Worm (Caenorhabditis elegans) whole organism, L1 larva: Measurements from ENCODE around the gene ttr-13.
A peak's percentile ranks its signal among the peaks of the same experiment; 100 is the strongest.

ENCODE experiments used
- aly-2 ChIP-seq: fragments of 150-350 bp; optimal IDR thresholded peaks from 2 replicates; lab custom pipeline; 2014; ENCODE audit warnings: missing biosample characterization, missing genetic modification characterization
- blmp-1 ChIP-seq: fragments of 150-350 bp; optimal IDR thresholded peaks from 2 replicates; lab custom pipeline; 2014; ENCODE audit warnings: missing biosample characterization, missing genetic modification characterization
- lin-13 ChIP-seq: fragments of 150-350 bp; optimal IDR thresholded peaks from 2 replicates; lab custom pipeline; 2014; ENCODE audit warnings: missing biosample characterization, missing genetic modification reagents, missing genetic modification characterization
- lsy-2 ChIP-seq, 2 experiments: fragments of 150-350 bp; optimal IDR thresholded peaks; 2 replicates each; lab custom pipeline; 2014; ENCODE audit warnings: missing biosample characterization in 2 of 2, missing genetic modification characterization in 2 of 2
- mdl-1 ChIP-seq, 2 experiments: fragments of 150-350 bp; optimal IDR thresholded peaks; 2 replicates each; lab custom pipeline; 2014 to 2017; ENCODE audit warnings: missing biosample characterization in 2 of 2, missing genetic modification characterization in 2 of 2, inconsistent platforms in 1 of 2
- mep-1 ChIP-seq: fragments of 150-350 bp; optimal IDR thresholded peaks from 2 replicates; lab custom pipeline; 2014; ENCODE audit warnings: missing biosample characterization, missing genetic modification characterization
- nhr-12 ChIP-seq: sonication (generic microtip); optimal IDR thresholded peaks from 2 replicates; lab custom pipeline; 2017; ENCODE audit warnings: missing biosample characterization, missing genetic modification characterization
- nhr-237 ChIP-seq: fragments of 150-350 bp; optimal IDR thresholded peaks from 2 replicates; lab custom pipeline; 2014; ENCODE audit warnings: missing biosample characterization, missing genetic modification characterization
- nhr-28 ChIP-seq: fragments of 150-350 bp; optimal IDR thresholded peaks from 2 replicates; lab custom pipeline; 2014; ENCODE audit warnings: missing biosample characterization, missing genetic modification characterization
- nhr-85 ChIP-seq: sonication (generic microtip); peaks from one replicate; lab custom pipeline; 2016; ENCODE audit warnings: missing genetic modification characterization, inconsistent platforms, missing compliant biosample characterization
- tbx-2 ChIP-seq: sonication (generic microtip); optimal IDR thresholded peaks from 2 replicates; lab custom pipeline; 2016; ENCODE audit warnings: missing genetic modification characterization, missing compliant biosample characterization
- zag-1 ChIP-seq: fragments of 150-350 bp; optimal IDR thresholded peaks from 2 replicates; lab custom pipeline; 2014; ENCODE audit warnings: missing biosample characterization, missing genetic modification characterization

ce11 chrV:20662474-20662873 is 25.7 kb upstream of the ttr-13 start:
- no peak for TF ChIP-seq nhr-85
- no peak for TF ChIP-seq mdl-1 (tag; optimal IDR thresholded peaks at IDR 0.05; lab: Kevin White, UChicago)
- no peak for TF ChIP-seq mep-1 (tag; lab: Kevin White, UChicago)
- TF ChIP-seq nhr-12 (tag; lab: Kevin White, UChicago), result no peak
- TF ChIP-seq blmp-1, result peak; percentile 90
- no peak for TF ChIP-seq nhr-237 (tag; lab: Kevin White, UChicago)
- no peak for TF ChIP-seq nhr-28 (tag; lab: Kevin White, UChicago)
- no peak for TF ChIP-seq zag-1 (tag; lab: Kevin White, UChicago)
- no peak for TF ChIP-seq lsy-2 (tag; optimal IDR thresholded peaks at IDR 0.05; lab: Kevin White, UChicago)
- TF ChIP-seq aly-2 (tag; lab: Kevin White, UChicago), result no peak
- TF ChIP-seq tbx-2 (tag; lab: Kevin White, UChicago), result no peak
- TF ChIP-seq lin-13 (GFP tag; lab: Kevin White, UChicago), result no peak
